Worm (Caenorhabditis elegans): ENCODE data around the gene M01F1.8.

DNA sequence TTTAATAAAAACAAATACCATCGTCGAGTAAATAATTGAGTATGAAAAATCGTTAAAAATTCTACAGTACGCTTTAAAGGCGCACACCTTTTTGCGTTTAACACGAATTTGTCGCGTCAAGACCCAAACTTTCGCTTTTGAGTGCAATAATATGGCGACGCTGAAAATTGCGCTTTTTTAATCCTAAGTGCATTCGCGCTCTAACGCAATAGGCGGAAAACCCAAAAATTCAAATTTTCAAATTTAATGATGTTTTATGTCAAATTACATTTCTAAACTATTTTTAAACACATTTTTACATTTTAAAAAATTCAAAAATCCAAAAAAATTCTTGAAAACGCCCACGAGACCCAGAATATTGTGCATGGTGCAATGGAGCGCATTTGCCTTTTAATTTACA lies 9.5 kb upstream of the M01F1.8 start:
- TF ChIP-seq cog-1 (tag; optimal IDR thresholded peaks at IDR 0.05): no peak
- no peak for TF ChIP-seq T22C8.4 (GFP tag; IDR thresholded peaks at IDR 0.05)
- no peak for TF ChIP-seq flt-1 (GFP tag; IDR thresholded peaks at IDR 0.05)
- no peak for TF ChIP-seq klf-2 (GFP tag; conservative IDR thresholded peaks at IDR 0.05)
- TF ChIP-seq ztf-23 (GFP tag; IDR thresholded peaks at IDR 0.05): no peak
- TF ChIP-seq med-1 (GFP tag; optimal IDR thresholded peaks at IDR 0.05; ENCODE audit: insufficient read depth): no peak
- no peak for TF ChIP-seq tab-1 (GFP tag; IDR thresholded peaks at IDR 0.05)
- no peak for TF ChIP-seq ztf-29 (GFP tag; IDR thresholded peaks at IDR 0.05)
- TF ChIP-seq ref-1 (GFP tag; conservative IDR thresholded peaks at IDR 0.05): no peak

Measured in whole organism, midembryonic.